Fruit fly (Drosophila melanogaster) whole organism, embryonic: ENCODE data around the gene ppk13.
A peak's percentile ranks its signal among the peaks of the same experiment; 100 is the strongest.

Experiments used
- B-H2 ChIP-seq: fragments of 200-800 bp; sonication (Bioruptor generic); optimal IDR thresholded peaks from 2 replicates; lab custom pipeline; 2018; ENCODE audit warnings: missing biosample characterization, mild to moderate bottlenecking, missing genetic modification characterization
- CG10979 ChIP-seq: fragments of 200-800 bp; sonication (Bioruptor generic); optimal IDR thresholded peaks from 2 replicates; lab custom pipeline; 2018; ENCODE audit warnings: missing biosample characterization, mild to moderate bottlenecking, missing genetic modification characterization, moderate library complexity
- CG11093 ChIP-seq: fragments of 200-800 bp; sonication (Bioruptor generic); IDR thresholded peaks from 3 replicates; pipeline ENCODE4 v1.3.6; 2022; ENCODE audit warnings: missing biosample characterization, missing genetic modification characterization
- CG11504 ChIP-seq: fragments of 200-800 bp; sonication (Bioruptor generic); optimal IDR thresholded peaks from 3 replicates; lab custom pipeline; 2019; ENCODE audit warnings: missing biosample characterization, mild to moderate bottlenecking, missing genetic modification characterization, moderate library complexity
- CG12299 ChIP-seq: fragments of 200-800 bp; sonication (Bioruptor generic); optimal IDR thresholded peaks from 2 replicates; lab custom pipeline; 2018; ENCODE audit warnings: missing biosample characterization, mild to moderate bottlenecking, missing genetic modification characterization
- CG12942 ChIP-seq: fragments of 200-800 bp; sonication (Bioruptor generic); optimal IDR thresholded peaks from 3 replicates; lab custom pipeline; 2016; ENCODE audit warnings: missing biosample characterization, missing genetic modification characterization
- CG14050 ChIP-seq: fragments of 200-800 bp; sonication (Bioruptor generic); IDR thresholded peaks from 3 replicates; pipeline ENCODE4 v1.3.6; 2022; ENCODE audit warnings: missing biosample characterization, missing genetic modification characterization
- CG14965 ChIP-seq: fragments of 200-800 bp; sonication (Bioruptor generic); optimal IDR thresholded peaks from 2 replicates; lab custom pipeline; 2016; ENCODE audit warnings: missing biosample characterization, missing genetic modification characterization, borderline replicate concordance
- CG17385 ChIP-seq: fragments of 200-800 bp; sonication (Bioruptor generic); optimal IDR thresholded peaks from 3 replicates; lab custom pipeline; 2018; ENCODE audit warnings: missing biosample characterization, mild to moderate bottlenecking, missing genetic modification characterization
- CG17612 ChIP-seq: fragments of 200-800 bp; sonication (Bioruptor generic); IDR thresholded peaks from 2 replicates; pipeline ENCODE4 v1.3.6; 2022; ENCODE audit warnings: missing biosample characterization, missing genetic modification characterization
- CG2199 ChIP-seq: fragments of 200-800 bp; sonication (Bioruptor generic); IDR thresholded peaks from 3 replicates; pipeline ENCODE4 v1.3.6; 2022; ENCODE audit warnings: missing biosample characterization, missing genetic modification characterization
- CG2202 ChIP-seq: fragments of 200-800 bp; sonication (Bioruptor generic); optimal IDR thresholded peaks from 2 replicates; lab custom pipeline; 2018; ENCODE audit warnings: missing biosample characterization, mild to moderate bottlenecking, missing genetic modification characterization
- CG30431 ChIP-seq: fragments of 200-800 bp; sonication (Bioruptor generic); optimal IDR thresholded peaks from 2 replicates; lab custom pipeline; 2017; ENCODE audit warnings: missing biosample characterization, missing genetic modification characterization
- CG31224 ChIP-seq: fragments of 200-800 bp; sonication (Bioruptor generic); IDR thresholded peaks from 2 replicates; pipeline ENCODE4 v1.3.6; 2022; ENCODE audit warnings: missing biosample characterization, missing genetic modification characterization
- CG3163 ChIP-seq: fragments of 200-800 bp; sonication (Bioruptor generic); optimal IDR thresholded peaks from 3 replicates; lab custom pipeline; 2016; ENCODE audit warnings: missing biosample characterization, missing genetic modification characterization
- CG4730 ChIP-seq: fragments of 200-800 bp; sonication (Bioruptor generic); IDR thresholded peaks from 2 replicates; pipeline ENCODE4 v1.3.6; 2022; ENCODE audit warnings: missing biosample characterization, missing genetic modification characterization
- CG6654 ChIP-seq: fragments of 200-800 bp; sonication (Bioruptor generic); optimal IDR thresholded peaks from 2 replicates; lab custom pipeline; 2017; ENCODE audit warnings: missing biosample characterization, mild to moderate bottlenecking, missing genetic modification characterization
- CG6791 ChIP-seq: fragments of 200-800 bp; sonication (Bioruptor generic); IDR thresholded peaks from 3 replicates; pipeline ENCODE4 v1.3.6; 2022; ENCODE audit warnings: missing biosample characterization, missing genetic modification characterization; ENCODE audit not compliant: partially characterized antibody
- CG7556 ChIP-seq: fragments of 200-800 bp; sonication (Bioruptor generic); optimal IDR thresholded peaks from 2 replicates; lab custom pipeline; 2017; ENCODE audit warnings: missing biosample characterization, mild to moderate bottlenecking, missing genetic modification characterization
- CG8478 ChIP-seq: fragments of >200 bp; optimal IDR thresholded peaks from 2 replicates; lab custom pipeline; 2018
- Chrac-16 ChIP-seq: fragments of 200-800 bp; sonication (Bioruptor generic); optimal IDR thresholded peaks from 3 replicates; lab custom pipeline; 2016; ENCODE audit warnings: missing biosample characterization, missing genetic modification characterization
- CkIIα-i1 ChIP-seq: fragments of 200-800 bp; sonication (Bioruptor generic); IDR thresholded peaks from 2 replicates; pipeline ENCODE4 v1.3.6; 2022; ENCODE audit warnings: missing biosample characterization, missing genetic modification characterization
- CoRest ChIP-seq: fragments of 200-800 bp; sonication (Bioruptor generic); optimal IDR thresholded peaks from 3 replicates; lab custom pipeline; 2018; ENCODE audit warnings: missing biosample characterization, mild to moderate bottlenecking, missing genetic modification characterization, moderate library complexity
- Dp ChIP-seq: fragments of 200-800 bp; sonication (Bioruptor generic); optimal IDR thresholded peaks from 2 replicates; lab custom pipeline; 2018; ENCODE audit warnings: missing biosample characterization, mild to moderate bottlenecking, missing genetic modification characterization, moderate library complexity
- Gsc ChIP-seq: fragments of 200-800 bp; sonication (Bioruptor generic); IDR thresholded peaks from 2 replicates; pipeline ENCODE4 v1.3.6; 2022; ENCODE audit warnings: missing biosample characterization, missing genetic modification characterization
- HHEX ChIP-seq: fragments of 200-800 bp; sonication (Bioruptor generic); optimal IDR thresholded peaks from 3 replicates; lab custom pipeline; 2017; ENCODE audit warnings: missing biosample characterization, mild to moderate bottlenecking, missing genetic modification characterization, missing genetic modification reagents
- HLH3B ChIP-seq: fragments of 200-800 bp; sonication (Bioruptor generic); IDR thresholded peaks from 2 replicates; pipeline ENCODE4 v1.3.6; 2022; ENCODE audit warnings: missing biosample characterization, missing genetic modification characterization
- HLH4C ChIP-seq: fragments of 200-800 bp; sonication (Bioruptor generic); IDR thresholded peaks from 3 replicates; pipeline ENCODE4 v1.3.6; 2022; ENCODE audit warnings: missing biosample characterization, missing genetic modification characterization; ENCODE audit not compliant: partially characterized antibody
- MESR4 ChIP-seq: fragments of 200-800 bp; sonication (Bioruptor generic); optimal IDR thresholded peaks from 2 replicates; lab custom pipeline; 2018; ENCODE audit warnings: missing biosample characterization, mild to moderate bottlenecking, missing genetic modification characterization, moderate library complexity
- Mrtf ChIP-seq: fragments of 200-800 bp; sonication (Bioruptor generic); IDR thresholded peaks from 3 replicates; pipeline ENCODE4 v1.3.6; 2022; ENCODE audit warnings: missing biosample characterization, missing genetic modification characterization
- Nf-YA ChIP-seq: fragments of 200-800 bp; sonication (Bioruptor generic); IDR thresholded peaks from 2 replicates; pipeline ENCODE4 v1.3.6; 2022; ENCODE audit warnings: missing biosample characterization, missing genetic modification characterization
- ash1 ChIP-seq: fragments of 200-800 bp; sonication (Bioruptor generic); optimal IDR thresholded peaks from 2 replicates; lab custom pipeline; 2018; ENCODE audit warnings: missing biosample characterization, mild to moderate bottlenecking, missing genetic modification characterization
- az2 ChIP-seq: fragments of 200-800 bp; sonication (Bioruptor generic); optimal IDR thresholded peaks from 3 replicates; lab custom pipeline; 2016; ENCODE audit warnings: missing biosample characterization, missing genetic modification characterization
- chinmo ChIP-seq: fragments of 200-800 bp; sonication (Bioruptor generic); IDR thresholded peaks from 4 replicates; pipeline ENCODE4 v1.3.6; 2022; ENCODE audit warnings: missing biosample characterization, missing genetic modification characterization; ENCODE audit not compliant: partially characterized antibody
- crol ChIP-seq: fragments of 200-800 bp; sonication (Bioruptor generic); IDR thresholded peaks from 2 replicates; pipeline ENCODE4 v1.3.6; 2022; ENCODE audit warnings: missing biosample characterization, missing genetic modification characterization
- dan ChIP-seq: fragments of 200-800 bp; sonication (Bioruptor generic); IDR thresholded peaks from 2 replicates; pipeline ENCODE4 v1.3.6; 2022; ENCODE audit warnings: missing biosample characterization, missing genetic modification characterization
- eve ChIP-seq, 2 experiments: fragments of >200 bp; optimal IDR thresholded peaks; 2 replicates each; lab custom pipeline; 2017; ENCODE audit warnings: missing biosample characterization in 2 of 2, missing genetic modification characterization in 2 of 2
- fd64A ChIP-seq: fragments of 200-800 bp; sonication (Bioruptor generic); optimal IDR thresholded peaks from 3 replicates; lab custom pipeline; 2018; ENCODE audit warnings: missing biosample characterization, mild to moderate bottlenecking, missing genetic modification characterization
- fd96Cb ChIP-seq: fragments of 200-800 bp; sonication (Bioruptor generic); optimal IDR thresholded peaks from 2 replicates; lab custom pipeline; 2018; ENCODE audit warnings: missing biosample characterization, mild to moderate bottlenecking, missing genetic modification characterization, moderate library complexity
- hbn ChIP-seq: fragments of 200-800 bp; sonication (Bioruptor generic); IDR thresholded peaks from 2 replicates; pipeline ENCODE4 v1.3.6; 2022; ENCODE audit warnings: missing biosample characterization, missing genetic modification characterization; ENCODE audit not compliant: partially characterized antibody
- kah ChIP-seq: fragments of 200-800 bp; sonication (Bioruptor generic); optimal IDR thresholded peaks from 2 replicates; lab custom pipeline; 2018; ENCODE audit warnings: missing biosample characterization, mild to moderate bottlenecking, missing genetic modification characterization
- nerfin-1 ChIP-seq: fragments of 200-800 bp; sonication (Bioruptor generic); optimal IDR thresholded peaks from 3 replicates; lab custom pipeline; 2019; ENCODE audit warnings: missing biosample characterization, mild to moderate bottlenecking, missing genetic modification characterization, moderate library complexity
- pho ChIP-seq: fragments of 200-800 bp; sonication (Bioruptor generic); optimal IDR thresholded peaks from 2 replicates; lab custom pipeline; 2016; ENCODE audit warnings: missing biosample characterization, missing genetic modification characterization
- pita ChIP-seq: fragments of 200-800 bp; sonication (Bioruptor generic); optimal IDR thresholded peaks from 2 replicates; lab custom pipeline; 2017; ENCODE audit warnings: missing biosample characterization, mild to moderate bottlenecking, missing genetic modification characterization
- sna ChIP-seq: fragments of 200-800 bp; sonication (Bioruptor generic); IDR thresholded peaks from 2 replicates; pipeline ENCODE4 v1.3.6; 2022; ENCODE audit warnings: missing biosample characterization, missing genetic modification characterization; ENCODE audit not compliant: partially characterized antibody
- sob ChIP-seq: fragments of 200-800 bp; sonication (Bioruptor generic); IDR thresholded peaks from 2 replicates; pipeline ENCODE4 v1.3.6; 2022; ENCODE audit warnings: missing biosample characterization, missing genetic modification characterization
- tx ChIP-seq: fragments of 200-800 bp; sonication (Bioruptor generic); optimal IDR thresholded peaks from 2 replicates; lab custom pipeline; 2016; ENCODE audit warnings: missing biosample characterization, missing genetic modification characterization
- vnd ChIP-seq: fragments of 200-800 bp; sonication (Bioruptor generic); IDR thresholded peaks from 3 replicates; pipeline ENCODE4 v1.3.6; 2022; ENCODE audit warnings: missing biosample characterization, missing genetic modification characterization; ENCODE audit not compliant: partially characterized antibody
- zen2 ChIP-seq: fragments of 200-800 bp; sonication (Bioruptor generic); IDR thresholded peaks from 3 replicates; pipeline ENCODE4 v1.3.6; 2022; ENCODE audit warnings: missing biosample characterization, missing genetic modification characterization; ENCODE audit not compliant: partially characterized antibody
- zfh1 ChIP-seq: fragments of 200-800 bp; sonication (Bioruptor generic); IDR thresholded peaks from 3 replicates; pipeline ENCODE4 v1.3.6; 2022; ENCODE audit warnings: missing biosample characterization, missing genetic modification characterization

The ppk13 gene

dm6 chr2L:21107651-21108489 is 19.3 kb upstream of the ppk13 start (continued):
- TF ChIP-seq CG14050 (GFP tag; lab: Robert Waterston, UW) (no peak), CG17385 (GFP tag; lab: Kevin White, UChicago) (peak; percentile 17), MESR4 (GFP tag; lab: Kevin White, UChicago) (no peak), CG11093 (no peak), ash1 (no peak), pita (GFP tag; lab: Kevin White, UChicago) (no peak), CG11504 (no peak), CG6791 (GFP tag; lab: Robert Waterston, UW) (no peak), pho (GFP tag; lab: Kevin White, UChicago) (no peak), Dp (GFP tag; lab: Kevin White, UChicago) (peak; percentile 3), CG2199 (GFP tag; lab: Robert Waterston, UW) (0 out of 3 replicates have a peak, but pooled peaks have one; percentile 16), kah (GFP tag; lab: Kevin White, UChicago) (no peak), eve (GFP tag; optimal IDR thresholded peaks at IDR 0.05; lab: Kevin White, UChicago) (no peak), fd64A (GFP tag; lab: Kevin White, UChicago) (no peak), tx (GFP tag; lab: Kevin White, UChicago) (no peak), HHEX (GFP tag; lab: Kevin White, UChicago) (peak; percentile 31), CG14965 (GFP tag; lab: Kevin White, UChicago) (no peak), chinmo (GFP tag; lab: Robert Waterston, UW) (0 out of 4 replicates have a peak, but pooled peaks have one; percentile 30), HLH4C (GFP tag; lab: Robert Waterston, UW) (no peak), CG2202 (tag; lab: Kevin White, UChicago) (no peak), CG8478 (no peak), Gsc (GFP tag; lab: Robert Waterston, UW) (no peak), fd96Cb (peak; percentile 7), CG30431 (GFP tag; lab: Kevin White, UChicago) (no peak), CG6654 (GFP tag; lab: Kevin White, UChicago) (no peak), zfh1 (GFP tag; lab: Robert Waterston, UW) (no peak), CG7556 (GFP tag; lab: Kevin White, UChicago) (no peak), az2 (GFP tag; lab: Kevin White, UChicago) (no peak), hbn (GFP tag; lab: Robert Waterston, UW) (no peak), vnd (no peak), Chrac-16 (GFP tag; lab: Kevin White, UChicago) (no peak), B-H2 (no peak), CG4730 (GFP tag; lab: Robert Waterston, UW) (no peak), dan (GFP tag; lab: Robert Waterston, UW) (no peak), Nf-YA (no peak), nerfin-1 (tag; lab: Kevin White, UChicago) (no peak), CG10979 (tag; lab: Kevin White, UChicago) (no peak), CG31224 (no peak), zen2 (GFP tag; lab: Robert Waterston, UW) (no peak), sob (GFP tag; lab: Robert Waterston, UW) (no peak), HLH3B (GFP tag; lab: Robert Waterston, UW) (no peak), CG12942 (no peak), CoRest (tag; lab: Kevin White, UChicago) (no peak), CkIIα-i1 (GFP tag; lab: Robert Waterston, UW) (no peak), Mrtf (no peak), CG17612 (GFP tag; lab: Robert Waterston, UW) (no peak), CG12299 (tag; lab: Kevin White, UChicago) (no peak), sna (GFP tag; lab: Robert Waterston, UW) (no peak), CG3163 (GFP tag; lab: Kevin White, UChicago) (no peak), crol (0 out of 2 replicates have a peak, but pooled peaks have one; percentile 9)
